Worm (Caenorhabditis elegans): ENCODE data around the gene acer-1.

Gene acer-1

ce11 chrII:6891176-6891575, 976 bp upstream of the acer-1 start (continued):
- TF ChIP-seq egl-27 (tag; optimal IDR thresholded peaks at IDR 0.05) (no peak), lin-39 (tag; optimal IDR thresholded peaks at IDR 0.05) (peak; percentile 89), pha-4 (tag; optimal IDR thresholded peaks at IDR 0.05) (peak; percentile 81), fkh-2 (tag; optimal IDR thresholded peaks at IDR 0.05) (no peak), nfya-1 (tag; optimal IDR thresholded peaks at IDR 0.05; ENCODE audit: insufficient read depth) (peak; percentile 66), ceh-28 (tag; optimal IDR thresholded peaks at IDR 0.05) (no peak), nhr-11 (tag; optimal IDR thresholded peaks at IDR 0.05) (no peak), tbx-2 (tag; optimal IDR thresholded peaks at IDR 0.05) (peak; percentile 13), hmg-11 (tag; optimal IDR thresholded peaks at IDR 0.05) (peak; percentile 35), lin-15B (tag; optimal IDR thresholded peaks at IDR 0.05) (peak; percentile 38), ceh-9 (tag; optimal IDR thresholded peaks at IDR 0.05) (no peak), aly-2 (tag; optimal IDR thresholded peaks at IDR 0.05) (no peak), elt-1 (tag; optimal IDR thresholded peaks at IDR 0.05) (no peak), ztf-4 (tag; optimal IDR thresholded peaks at IDR 0.05) (no peak), pqm-1 (tag; optimal IDR thresholded peaks at IDR 0.05) (peak; percentile 72), eor-1 (tag; optimal IDR thresholded peaks at IDR 0.05) (no peak), daf-12 (tag; optimal IDR thresholded peaks at IDR 0.05) (no peak), jun-1 (tag; optimal IDR thresholded peaks at IDR 0.05) (peak; percentile 52), fos-1 (tag; optimal IDR thresholded peaks at IDR 0.05) (no peak), elt-3 (tag; optimal IDR thresholded peaks at IDR 0.05) (peak in 1 of 3 experiments; percentile 33), mml-1 (tag; optimal IDR thresholded peaks at IDR 0.05) (no peak), mdl-1 (tag; optimal IDR thresholded peaks at IDR 0.05) (peak; percentile 82)

ce11 chrII:6889580-6889922, 649 bp downstream of the acer-1 start:
- peak; percentile 78 for TF ChIP-seq ama-1 (optimal IDR thresholded peaks at IDR 0.05)
- TF ChIP-seq nhr-76 (tag; optimal IDR thresholded peaks at IDR 0.05): no peak
- TF ChIP-seq daf-12 (tag; optimal IDR thresholded peaks at IDR 0.05): no peak
- TF ChIP-seq fos-1 (tag; optimal IDR thresholded peaks at IDR 0.05): peak; percentile 17
- no peak for TF ChIP-seq ceh-28 (tag; optimal IDR thresholded peaks at IDR 0.05)
- no peak for TF ChIP-seq hmg-11 (tag; optimal IDR thresholded peaks at IDR 0.05)
- no peak for TF ChIP-seq ceh-16 (tag; optimal IDR thresholded peaks at IDR 0.05)
- TF ChIP-seq elt-2 (tag; optimal IDR thresholded peaks at IDR 0.05): no peak
- no peak for TF ChIP-seq nhr-43 (tag; optimal IDR thresholded peaks at IDR 0.05; ENCODE audit: poor library complexity, severe bottlenecking)

- TF ChIP-seq jun-1 (tag; optimal IDR thresholded peaks at IDR 0.05) (no peak), nhr-25 (tag; optimal IDR thresholded peaks at IDR 0.05) (no peak), nhr-43 (tag; optimal IDR thresholded peaks at IDR 0.05; ENCODE audit: poor library complexity, severe bottlenecking) (peak; percentile 66), lsy-12 (tag; optimal IDR thresholded peaks at IDR 0.05) (no peak), nhr-237 (tag; optimal IDR thresholded peaks at IDR 0.05) (no peak), nhr-67 (tag; optimal IDR thresholded peaks at IDR 0.05) (no peak), nfya-1 (tag; optimal IDR thresholded peaks at IDR 0.05; ENCODE audit: insufficient read depth) (no peak), lin-39 (tag; optimal IDR thresholded peaks at IDR 0.05) (peak; percentile 28), fos-1 (tag; optimal IDR thresholded peaks at IDR 0.05) (no peak), elt-3 (tag; optimal IDR thresholded peaks at IDR 0.05) (no peak), ZK546.5 (tag; optimal IDR thresholded peaks at IDR 0.05) (no peak), nhr-12 (tag; optimal IDR thresholded peaks at IDR 0.05) (no peak), eor-1 (tag; optimal IDR thresholded peaks at IDR 0.05) (no peak), skn-1 (tag; optimal IDR thresholded peaks at IDR 0.05) (no peak), ama-1 (optimal IDR thresholded peaks at IDR 0.05) (peak; percentile 56), aly-2 (tag; optimal IDR thresholded peaks at IDR 0.05) (no peak), fkh-2 (tag; optimal IDR thresholded peaks at IDR 0.05) (no peak)
Observed at ce11 chrII:6888661-6889579, 1.3 kb downstream of the acer-1 start.

- TF ChIP-seq ama-1 (optimal IDR thresholded peaks at IDR 0.05) (peak; percentile 91), lsy-12 (tag; optimal IDR thresholded peaks at IDR 0.05) (peak; percentile 38), pqm-1 (tag; optimal IDR thresholded peaks at IDR 0.05) (peak; percentile 63), pha-4 (tag; optimal IDR thresholded peaks at IDR 0.05) (peak; percentile 73), unc-62 (GFP tag; optimal IDR thresholded peaks at IDR 0.05) (no peak), nhr-28 (tag; optimal IDR thresholded peaks at IDR 0.05) (no peak), tbx-2 (tag; optimal IDR thresholded peaks at IDR 0.05) (peak; percentile 29), jun-1 (tag; optimal IDR thresholded peaks at IDR 0.05) (peak; percentile 10), mml-1 (tag; optimal IDR thresholded peaks at IDR 0.05) (no peak), skn-1 (tag; optimal IDR thresholded peaks at IDR 0.05) (no peak), nfya-1 (tag; optimal IDR thresholded peaks at IDR 0.05; ENCODE audit: insufficient read depth) (peak; percentile 21), nhr-43 (tag; optimal IDR thresholded peaks at IDR 0.05; ENCODE audit: poor library complexity, severe bottlenecking) (peak; percentile 78), nhr-76 (tag; optimal IDR thresholded peaks at IDR 0.05) (peak; percentile 4), elt-2 (tag; optimal IDR thresholded peaks at IDR 0.05) (peak; percentile 66), nhr-23 (tag; optimal IDR thresholded peaks at IDR 0.05) (peak; percentile 65), fkh-2 (tag; optimal IDR thresholded peaks at IDR 0.05) (no peak), elt-1 (tag; optimal IDR thresholded peaks at IDR 0.05) (no peak), hmg-11 (tag; optimal IDR thresholded peaks at IDR 0.05) (no peak), ztf-4 (tag; optimal IDR thresholded peaks at IDR 0.05) (no peak)
Observed at ce11 chrII:6888211-6888610, 2.0 kb downstream of the acer-1 start.

All from whole organism, L3 larva.